Fruit fly (Drosophila melanogaster) whole organism, embryonic: ENCODE results near the gene Cyp4ac3.
A peak's percentile ranks its signal among the peaks of the same experiment; 100 is the strongest.

Experiments
- Atf-2 ChIP-seq: fragments of 200-800 bp; sonication (Bioruptor generic); optimal IDR thresholded peaks from 2 replicates; lab custom pipeline; 2016; ENCODE audit warnings: missing biosample characterization, missing genetic modification characterization
- Atf6 ChIP-seq: fragments of 200-800 bp; sonication (Bioruptor generic); IDR thresholded peaks from 2 replicates; pipeline ENCODE4 v1.3.6; 2022; ENCODE audit warnings: missing biosample characterization, missing genetic modification characterization
- Awh ChIP-seq: fragments of 200-800 bp; sonication (Bioruptor generic); IDR thresholded peaks from 2 replicates; pipeline ENCODE4, ENCODE4 v1.3.6; 2022; ENCODE audit warnings: missing biosample characterization, missing genetic modification characterization
- Blimp-1 ChIP-seq: fragments of 200-800 bp; sonication (Bioruptor generic); optimal IDR thresholded peaks from 3 replicates; lab custom pipeline; 2018; ENCODE audit warnings: missing biosample characterization, missing genetic modification characterization, mild to moderate bottlenecking, moderate library complexity, missing genetic modification reagents
- CG10267 ChIP-seq: fragments of 200-800 bp; sonication (Bioruptor generic); optimal IDR thresholded peaks from 2 replicates; lab custom pipeline; 2018; ENCODE audit warnings: missing biosample characterization, mild to moderate bottlenecking, missing genetic modification characterization, moderate library complexity
- CG12769 ChIP-seq: fragments of 200-800 bp; sonication (Bioruptor generic); optimal IDR thresholded peaks from 2 replicates; lab custom pipeline; 2019; ENCODE audit warnings: missing biosample characterization, mild to moderate bottlenecking, missing genetic modification characterization, moderate library complexity
- CG1603 ChIP-seq: fragments of 200-800 bp; sonication (Bioruptor generic); optimal IDR thresholded peaks from 2 replicates; lab custom pipeline; 2019; ENCODE audit warnings: missing biosample characterization, mild to moderate bottlenecking, missing genetic modification characterization, moderate library complexity
- CG16779 ChIP-seq: fragments of 200-800 bp; sonication (Bioruptor generic); IDR thresholded peaks from 2 replicates; pipeline ENCODE4 v1.3.6; 2022; ENCODE audit warnings: missing biosample characterization, missing genetic modification characterization
- CG17802 ChIP-seq: fragments of 200-800 bp; sonication (Bioruptor generic); optimal IDR thresholded peaks from 2 replicates; lab custom pipeline; 2018; ENCODE audit warnings: missing biosample characterization, mild to moderate bottlenecking, missing genetic modification characterization, moderate library complexity
- CG2202 ChIP-seq: fragments of 200-800 bp; sonication (Bioruptor generic); optimal IDR thresholded peaks from 2 replicates; lab custom pipeline; 2018; ENCODE audit warnings: missing biosample characterization, mild to moderate bottlenecking, missing genetic modification characterization
- CG31388 ChIP-seq: fragments of 200-800 bp; sonication (Bioruptor generic); optimal IDR thresholded peaks from 2 replicates; lab custom pipeline; 2016; ENCODE audit warnings: missing biosample characterization, missing genetic modification characterization
- CG3995 ChIP-seq: fragments of 200-800 bp; sonication (Bioruptor generic); optimal IDR thresholded peaks from 3 replicates; lab custom pipeline; 2016; ENCODE audit warnings: missing biosample characterization, missing genetic modification characterization
- CG7786 ChIP-seq: fragments of 200-800 bp; sonication (Bioruptor generic); optimal IDR thresholded peaks from 2 replicates; lab custom pipeline; 2016; ENCODE audit warnings: missing biosample characterization, missing genetic modification characterization
- CG8089 ChIP-seq: fragments of 200-800 bp; sonication (Bioruptor generic); optimal IDR thresholded peaks from 3 replicates; lab custom pipeline; 2016; ENCODE audit warnings: missing biosample characterization, missing genetic modification characterization
- CG9437 ChIP-seq: fragments of 200-800 bp; sonication (Bioruptor generic); optimal IDR thresholded peaks from 2 replicates; lab custom pipeline; 2018; ENCODE audit warnings: missing biosample characterization, mild to moderate bottlenecking, missing genetic modification characterization
- Chrac-16 ChIP-seq: fragments of 200-800 bp; sonication (Bioruptor generic); optimal IDR thresholded peaks from 3 replicates; lab custom pipeline; 2016; ENCODE audit warnings: missing biosample characterization, missing genetic modification characterization
- D19A ChIP-seq: fragments of 200-800 bp; optimal IDR thresholded peaks from 3 replicates; lab custom pipeline; 2019; ENCODE audit warnings: missing biosample characterization, mild to moderate bottlenecking, missing genetic modification characterization, moderate library complexity
- Doc2 ChIP-seq: fragments of 200-800 bp; sonication (Bioruptor generic); IDR thresholded peaks from 2 replicates; pipeline ENCODE4 v1.3.6; 2022; ENCODE audit warnings: missing biosample characterization, missing genetic modification characterization
- Drgx ChIP-seq: fragments of 200-800 bp; sonication (Bioruptor generic); IDR thresholded peaks from 2 replicates; pipeline ENCODE4 v1.3.6; 2022; ENCODE audit warnings: missing biosample characterization, missing genetic modification characterization
- HLHmδ ChIP-seq: fragments of 200-800 bp; sonication (Bioruptor generic); optimal IDR thresholded peaks from 2 replicates; lab custom pipeline; 2018; ENCODE audit warnings: missing biosample characterization, mild to moderate bottlenecking, missing genetic modification characterization, moderate library complexity
- Hr3 ChIP-seq: fragments of 200-800 bp; sonication (Bioruptor generic); optimal IDR thresholded peaks from 3 replicates; lab custom pipeline; 2016; ENCODE audit warnings: missing biosample characterization, missing genetic modification characterization
- Hr51 ChIP-seq, 2 experiments: fragments of 200-800 bp; sonication (Bioruptor generic); optimal IDR thresholded peaks; 2 replicates in 1 of 2; 3 replicates in 1 of 2; lab custom pipeline; 2016 to 2018; ENCODE audit warnings: missing biosample characterization in 2 of 2, missing genetic modification characterization in 2 of 2, mild to moderate bottlenecking in 1 of 2, moderate library complexity in 1 of 2
- PHDP ChIP-seq: fragments of 200-800 bp; sonication (Bioruptor generic); optimal IDR thresholded peaks from 3 replicates; lab custom pipeline; 2018; ENCODE audit warnings: missing biosample characterization, mild to moderate bottlenecking, missing genetic modification characterization, moderate library complexity
- Rx ChIP-seq: fragments of 200-800 bp; sonication (Bioruptor generic); IDR thresholded peaks from 2 replicates; pipeline ENCODE4 v1.3.6; 2022; ENCODE audit warnings: missing biosample characterization, missing genetic modification characterization
- Sox100B ChIP-seq: fragments of 200-800 bp; sonication (Bioruptor generic); optimal IDR thresholded peaks from 3 replicates; lab custom pipeline; 2018; ENCODE audit warnings: missing biosample characterization, mild to moderate bottlenecking, missing genetic modification characterization
- Spps ChIP-seq: fragments of 200-800 bp; sonication (Bioruptor generic); optimal IDR thresholded peaks from 2 replicates; lab custom pipeline; 2018; ENCODE audit warnings: missing biosample characterization, mild to moderate bottlenecking, missing genetic modification characterization
- ab ChIP-seq: fragments of 200-800 bp; sonication (Bioruptor generic); optimal IDR thresholded peaks from 2 replicates; lab custom pipeline; 2016; ENCODE audit warnings: missing biosample characterization, missing genetic modification characterization
- ase ChIP-seq: fragments of 200-800 bp; sonication (Bioruptor generic); IDR thresholded peaks from 3 replicates; pipeline ENCODE4 v1.3.6; 2022; ENCODE audit warnings: missing biosample characterization, missing genetic modification characterization
- ash1 ChIP-seq: fragments of 200-800 bp; sonication (Bioruptor generic); optimal IDR thresholded peaks from 2 replicates; lab custom pipeline; 2018; ENCODE audit warnings: missing biosample characterization, mild to moderate bottlenecking, missing genetic modification characterization
- bigmax ChIP-seq: fragments of 200-800 bp; sonication (Bioruptor generic); optimal IDR thresholded peaks from 2 replicates; lab custom pipeline; 2018; ENCODE audit warnings: missing biosample characterization, mild to moderate bottlenecking, missing genetic modification characterization
- bsh ChIP-seq, 2 experiments: fragments of 200-800 bp; sonication (Bioruptor generic); optimal IDR thresholded peaks; 2 replicates each; lab custom pipeline; 2017 to 2018; ENCODE audit warnings: mild to moderate bottlenecking in 2 of 2, missing biosample characterization in 2 of 2, missing genetic modification characterization in 2 of 2, moderate library complexity in 1 of 2
- chif ChIP-seq, 2 experiments: fragments of 200-800 bp; sonication (Bioruptor generic); optimal IDR thresholded peaks; 3 replicates each; lab custom pipeline; 2016; ENCODE audit warnings: missing biosample characterization in 2 of 2, missing genetic modification characterization in 2 of 2
- chn ChIP-seq: fragments of 200-800 bp; sonication (Bioruptor generic); optimal IDR thresholded peaks from 2 replicates; lab custom pipeline; 2016; ENCODE audit warnings: missing biosample characterization, missing genetic modification characterization
- crc ChIP-seq: fragments of 200-800 bp; sonication (Bioruptor generic); optimal IDR thresholded peaks from 2 replicates; lab custom pipeline; 2016; ENCODE audit warnings: missing biosample characterization, missing genetic modification characterization
- dimm ChIP-seq: fragments of 200-800 bp; sonication (Bioruptor generic); IDR thresholded peaks from 2 replicates; pipeline ENCODE4 v1.3.6; 2022; ENCODE audit warnings: missing biosample characterization, missing genetic modification characterization
- fru ChIP-seq: fragments of >200 bp; optimal IDR thresholded peaks from 2 replicates; lab custom pipeline; 2017
- ind ChIP-seq: fragments of 200-800 bp; sonication (Bioruptor generic); optimal IDR thresholded peaks from 3 replicates; lab custom pipeline; 2016; ENCODE audit warnings: missing biosample characterization, missing genetic modification characterization
- inv ChIP-seq: fragments of 200-800 bp; sonication (Bioruptor generic); IDR thresholded peaks from 2 replicates; pipeline ENCODE4 v1.3.6; 2022; ENCODE audit warnings: missing biosample characterization, missing genetic modification characterization; ENCODE audit not compliant: partially characterized antibody
- jing ChIP-seq: fragments of 200-800 bp; sonication (Bioruptor generic); optimal IDR thresholded peaks from 2 replicates; lab custom pipeline; 2018; ENCODE audit warnings: missing biosample characterization, mild to moderate bottlenecking, missing genetic modification characterization
- ken ChIP-seq: fragments of 200-800 bp; sonication (Bioruptor generic); IDR thresholded peaks from 3 replicates; pipeline ENCODE4 v1.3.6; 2022; ENCODE audit warnings: missing biosample characterization, missing genetic modification characterization
- lola ChIP-seq, 3 experiments: fragments of >200 bp in 2 of 3; fragments of 200-800 bp in 1 of 3; sonication (Bioruptor generic) in 1 of 3; optimal IDR thresholded peaks; 2 replicates each; lab custom pipeline; 2017 to 2019; ENCODE audit warnings: missing biosample characterization in 3 of 3, missing genetic modification characterization in 3 of 3, mild to moderate bottlenecking in 1 of 3, moderate library complexity in 1 of 3
- mirr ChIP-seq: fragments of 200-800 bp; sonication (Bioruptor generic); optimal IDR thresholded peaks from 3 replicates; lab custom pipeline; 2018; ENCODE audit warnings: missing biosample characterization, mild to moderate bottlenecking, missing genetic modification characterization
- peb ChIP-seq: fragments of 200-800 bp; sonication (Bioruptor generic); IDR thresholded peaks from 2 replicates; pipeline ENCODE4 v1.3.6; 2022; ENCODE audit warnings: missing biosample characterization, missing genetic modification characterization
- prd ChIP-seq, 3 experiments: fragments of >200 bp in 2 of 3; fragments of 200-800 bp in 1 of 3; sonication (Bioruptor generic) in 1 of 3; optimal IDR thresholded peaks in 2 of 3; IDR thresholded peaks in 1 of 3; 2 replicates in 2 of 3; 3 replicates in 1 of 3; pipeline versions ENCODE4 v1.3.6 to Lab custom; 2017 to 2022; ENCODE audit warnings: missing biosample characterization in 1 of 3, missing genetic modification characterization in 1 of 3
- pum ChIP-seq: fragments of 200-800 bp; sonication (Bioruptor generic); optimal IDR thresholded peaks from 2 replicates; lab custom pipeline; 2016; ENCODE audit warnings: missing biosample characterization, missing genetic modification characterization
- row ChIP-seq: fragments of 200-800 bp; sonication (Bioruptor generic); IDR thresholded peaks from 3 replicates; pipeline ENCODE4 v1.3.6; 2022; ENCODE audit warnings: missing biosample characterization, missing genetic modification characterization
- sima ChIP-seq: fragments of 200-800 bp; sonication (Bioruptor generic); optimal IDR thresholded peaks from 2 replicates; lab custom pipeline; 2016; ENCODE audit warnings: missing biosample characterization, missing genetic modification characterization
- vnd ChIP-seq: fragments of 200-800 bp; sonication (Bioruptor generic); IDR thresholded peaks from 3 replicates; pipeline ENCODE4 v1.3.6; 2022; ENCODE audit warnings: missing biosample characterization, missing genetic modification characterization; ENCODE audit not compliant: partially characterized antibody

Gene Cyp4ac3

dm6 chr2L:5297289-5297960 is 29.1 kb downstream of the Cyp4ac3 start (continued):
- TF ChIP-seq Atf6 (GFP tag; lab: Robert Waterston, UW) (no peak), CG2202 (tag; lab: Kevin White, UChicago) (peak; percentile 58), Spps (tag; lab: Kevin White, UChicago) (peak; percentile 7), peb (GFP tag; lab: Robert Waterston, UW) (0 out of 2 replicates have a peak, but pooled peaks have one; percentile 31), bsh (GFP tag; optimal IDR thresholded peaks at IDR 0.05; lab: Kevin White, UChicago) (peak in 1 of 2 experiments; percentile 88), Hr3 (GFP tag; lab: Kevin White, UChicago) (peak; percentile 69), Chrac-16 (peak; percentile 29), jing (GFP tag; lab: Kevin White, UChicago) (peak; percentile 34), vnd (no peak), prd (optimal IDR thresholded peaks at IDR 0.05; lab: Kevin White, UChicago) (no peak), prd (GFP tag; IDR thresholded peaks at IDR 0.05; lab: Robert Waterston, UW) (0 out of 3 replicates have a peak, but pooled peaks have one; percentile 18), CG8089 (peak; percentile 27), PHDP (tag; lab: Kevin White, UChicago) (peak; percentile 59), Atf-2 (peak; percentile 15), CG7786 (GFP tag; lab: Kevin White, UChicago) (peak; percentile 8), ab (no peak), Drgx (GFP tag; lab: Robert Waterston, UW) (peak; percentile 53; the same call in 1 of the 2 replicates), lola (GFP tag; optimal IDR thresholded peaks at IDR 0.05; lab: Kevin White, UChicago) (peak in 1 of 3 experiments; percentile 69), fru (lab: Kevin White, UChicago) (no peak), CG10267 (peak; percentile 33), ash1 (no peak), Awh (GFP tag; lab: Robert Waterston, UW) (no peak), sima (GFP tag; lab: Kevin White, UChicago) (no peak), CG3995 (GFP tag; lab: Kevin White, UChicago) (no peak), inv (GFP tag; lab: Robert Waterston, UW) (no peak), Rx (peak; percentile 28; the same call in 1 of the 2 replicates), CG31388 (GFP tag; lab: Kevin White, UChicago) (no peak), ken (GFP tag; lab: Robert Waterston, UW) (0 out of 3 replicates have a peak, but pooled peaks have one; percentile 30), crc (no peak), bigmax (GFP tag; lab: Kevin White, UChicago) (no peak), HLHmδ (no peak), D19A (tag; lab: Kevin White, UChicago) (peak; percentile 47), Hr51 (GFP tag; optimal IDR thresholded peaks at IDR 0.05; lab: Kevin White, UChicago) (peak in 1 of 2 experiments; percentile 19), CG1603 (peak; percentile 83), Doc2 (no peak), row (GFP tag; lab: Robert Waterston, UW) (peak; percentile 66), Sox100B (GFP tag; lab: Kevin White, UChicago) (peak; percentile 26), chn (GFP tag; lab: Kevin White, UChicago) (peak; percentile 44), chif (GFP tag; optimal IDR thresholded peaks at IDR 0.05; lab: Kevin White, UChicago) (peak; percentile 19 to 58), CG12769 (tag; lab: Kevin White, UChicago) (peak; percentile 18), ase (0 out of 3 replicates have a peak, but pooled peaks have one; percentile 6), dimm (GFP tag; lab: Robert Waterston, UW) (0 out of 2 replicates have a peak, but pooled peaks have one; percentile 3), ind (GFP tag; lab: Kevin White, UChicago) (peak; percentile 16), CG16779 (no peak), CG9437 (GFP tag; lab: Kevin White, UChicago) (peak; percentile 29), CG17802 (tag; lab: Kevin White, UChicago) (peak; percentile 46), pum (peak; percentile 38), mirr (no peak), Blimp-1 (GFP tag; lab: Kevin White, UChicago) (peak; percentile 85)
